Worm (Caenorhabditis elegans) whole organism, L2 larva: ENCODE results near the gene F26D2.13.

Source experiments
- ZK546.5 ChIP-seq: sonication (generic microtip); optimal IDR thresholded peaks from 2 replicates; lab custom pipeline; 2017; ENCODE audit warnings: missing biosample characterization, missing genetic modification characterization
- alr-1 ChIP-seq: fragments of 150-350 bp; optimal IDR thresholded peaks from 2 replicates; lab custom pipeline; 2014; ENCODE audit warnings: missing biosample characterization, missing genetic modification characterization
- blmp-1 ChIP-seq: sonication (generic microtip); optimal IDR thresholded peaks from 2 replicates; lab custom pipeline; 2017; ENCODE audit warnings: missing genetic modification characterization, mild to moderate bottlenecking, missing compliant biosample characterization, antibody characterized with exemption, moderate library complexity; ENCODE audit not compliant: insufficient read depth
- crh-2 ChIP-seq: sonication (generic microtip); optimal IDR thresholded peaks from 2 replicates; lab custom pipeline; 2017; ENCODE audit warnings: missing biosample characterization, missing genetic modification characterization
- egl-27 ChIP-seq: sonication (generic microtip); optimal IDR thresholded peaks from 3 replicates; lab custom pipeline; 2017; ENCODE audit warnings: missing biosample characterization, missing genetic modification reagents, missing genetic modification characterization
- elt-3 ChIP-seq: sonication (generic microtip); optimal IDR thresholded peaks from 2 replicates; lab custom pipeline; 2017; ENCODE audit warnings: missing biosample characterization, missing genetic modification characterization
- mab-5 ChIP-seq: fragments of 150-350 bp; optimal IDR thresholded peaks from 2 replicates; lab custom pipeline; 2014; ENCODE audit warnings: missing biosample characterization, missing genetic modification characterization
- nhr-11 ChIP-seq: fragments of 150-350 bp; optimal IDR thresholded peaks from 2 replicates; lab custom pipeline; 2014; ENCODE audit warnings: missing biosample characterization, missing genetic modification characterization
- nhr-237 ChIP-seq: fragments of 150-350 bp; optimal IDR thresholded peaks from 2 replicates; lab custom pipeline; 2014; ENCODE audit warnings: missing biosample characterization, missing genetic modification characterization
- skn-1 ChIP-seq: sonication (generic microtip); optimal IDR thresholded peaks from 2 replicates; lab custom pipeline; 2017; ENCODE audit warnings: missing biosample characterization, missing genetic modification characterization
- unc-62 ChIP-seq: fragments of 150-350 bp; optimal IDR thresholded peaks from 2 replicates; lab custom pipeline; 2014; ENCODE audit warnings: missing biosample characterization, missing genetic modification reagents, missing genetic modification characterization

ce11 chrV:16401519-16401918, 33.9 kb downstream of the F26D2.13 start, which contains the start of gene F13A7.14:
- no peak for TF ChIP-seq ZK546.5 (tag; lab: Kevin White, UChicago)
- no peak for TF ChIP-seq skn-1
- TF ChIP-seq elt-3 (tag; lab: Kevin White, UChicago): no peak
- TF ChIP-seq unc-62 (GFP tag; lab: Kevin White, UChicago): no peak
- no peak for TF ChIP-seq nhr-11 (tag; lab: Kevin White, UChicago)
- TF ChIP-seq mab-5: peak; percentile 41
- peak; percentile 16 for TF ChIP-seq blmp-1 (tag; lab: Kevin White, UChicago)
- TF ChIP-seq nhr-237: no peak
- TF ChIP-seq alr-1 (tag; lab: Kevin White, UChicago): no peak
- TF ChIP-seq egl-27 (tag; lab: Kevin White, UChicago): peak; percentile 61
- peak; percentile 75 for TF ChIP-seq crh-2
